Worm (Caenorhabditis elegans) whole organism, young adult: ENCODE measurements around the gene mif-4.
"Not testable (repeated sequence)": the region's sequence is repeated elsewhere in the genome, so short reads cannot be mapped to it uniquely, and the experiment has no call there.

ENCODE experiments used
- B0035.1 ChIP-seq: sonication (generic microtip); optimal IDR thresholded peaks from 2 replicates; lab custom pipeline; 2016; ENCODE audit warnings: missing genetic modification characterization, mild to moderate bottlenecking, missing compliant biosample characterization, missing genotype, missing genetic modification reagents
- B0261.1 ChIP-seq: sonication (generic microtip); optimal IDR thresholded peaks from 2 replicates; lab custom pipeline; 2016; ENCODE audit warnings: mild to moderate bottlenecking, missing genetic modification characterization, moderate library complexity, missing compliant biosample characterization
- F22D6.2 ChIP-seq: sonication (generic microtip); optimal IDR thresholded peaks from 2 replicates; lab custom pipeline; 2016; ENCODE audit warnings: mild to moderate bottlenecking, missing genetic modification characterization, missing compliant biosample characterization
- F23B12.7 ChIP-seq: sonication (generic microtip); optimal IDR thresholded peaks from 2 replicates; lab custom pipeline; 2017; ENCODE audit warnings: missing genetic modification characterization, mild to moderate bottlenecking, missing compliant biosample characterization, antibody characterized with exemption, moderate library complexity; ENCODE audit not compliant: insufficient read depth
- F33H1.4 ChIP-seq: fragments of 200-800 bp; sonication (Bioruptor generic); IDR thresholded peaks from 2 replicates; pipeline ENCODE4 v1.3.6; 2022; ENCODE audit warnings: missing genetic modification reagents, missing genetic modification characterization, missing compliant biosample characterization
- F49E8.2 ChIP-seq: sonication (generic microtip); optimal IDR thresholded peaks from 3 replicates; lab custom pipeline; 2017; ENCODE audit warnings: missing genetic modification characterization, mild to moderate bottlenecking, missing compliant biosample characterization, antibody characterized with exemption, moderate library complexity; ENCODE audit not compliant: insufficient read depth
- K12H6.12 ChIP-seq: fragments of 200-800 bp; sonication (Bioruptor generic); optimal IDR thresholded peaks from 2 replicates; lab custom pipeline; 2018; ENCODE audit warnings: mild to moderate bottlenecking, missing genetic modification characterization, missing compliant biosample characterization
- Y53G8AR.9 ChIP-seq: fragments of 200-800 bp; sonication (Bioruptor generic); conservative IDR thresholded peaks from 2 replicates; pipeline ENCODE4 v1.3.6; 2022; ENCODE audit warnings: missing genetic modification reagents, missing genetic modification characterization, missing compliant biosample characterization
- attf-6 ChIP-seq: fragments of 200-800 bp; sonication (Bioruptor generic); IDR thresholded peaks from 2 replicates; pipeline ENCODE4 v1.3.6; 2022; ENCODE audit warnings: missing genetic modification reagents, missing genetic modification characterization, missing compliant biosample characterization
- bed-2 ChIP-seq: fragments of 200-800 bp; sonication (Bioruptor generic); IDR thresholded peaks from 2 replicates; pipeline ENCODE4 v1.3.6; 2022; ENCODE audit warnings: missing genetic modification reagents, missing genetic modification characterization, missing compliant biosample characterization
- cebp-2 ChIP-seq: fragments of 200-800 bp; sonication (Bioruptor generic); IDR thresholded peaks from 2 replicates; pipeline ENCODE4 v1.3.6; 2022; ENCODE audit warnings: missing genetic modification characterization, missing compliant biosample characterization
- ceh-27 ChIP-seq: fragments of 200-800 bp; sonication (Bioruptor generic); optimal IDR thresholded peaks from 2 replicates; lab custom pipeline; 2018; ENCODE audit warnings: mild to moderate bottlenecking, missing genetic modification characterization, moderate library complexity, missing compliant biosample characterization
- die-1 ChIP-seq: sonication (generic microtip); optimal IDR thresholded peaks from 2 replicates; lab custom pipeline; 2016; ENCODE audit warnings: missing genotype, mild to moderate bottlenecking, missing genetic modification characterization, missing compliant biosample characterization
- dox-1 ChIP-seq: fragments of 200-800 bp; sonication (Bioruptor generic); IDR thresholded peaks from 2 replicates; pipeline ENCODE4 v1.3.6; 2022; ENCODE audit warnings: missing genetic modification reagents, missing genetic modification characterization, missing compliant biosample characterization
- egl-44 ChIP-seq: fragments of 200-800 bp; sonication (Bioruptor generic); IDR thresholded peaks from 2 replicates; pipeline ENCODE4 v1.3.6; 2022; ENCODE audit warnings: missing genetic modification reagents, missing genetic modification characterization, missing compliant biosample characterization
- fkh-3 ChIP-seq: sonication (generic microtip); optimal IDR thresholded peaks from 2 replicates; lab custom pipeline; 2016; ENCODE audit warnings: mild to moderate bottlenecking, missing genetic modification characterization, missing compliant biosample characterization
- hsf-1 ChIP-seq: fragments of 200-800 bp; sonication (Bioruptor generic); IDR thresholded peaks from 2 replicates; pipeline ENCODE4 v1.3.6; 2022; ENCODE audit warnings: missing genetic modification reagents, missing genetic modification characterization, missing compliant biosample characterization
- lag-1 ChIP-seq: fragments of 200-800 bp; sonication (Bioruptor generic); IDR thresholded peaks from 2 replicates; pipeline ENCODE4 v1.3.6; 2022; ENCODE audit warnings: missing genetic modification reagents, missing genetic modification characterization, missing compliant biosample characterization
- let-526 ChIP-seq: fragments of 200-800 bp; sonication (Bioruptor generic); IDR thresholded peaks from 2 replicates; pipeline ENCODE4 v1.3.6; 2022; ENCODE audit warnings: missing genetic modification reagents, missing genetic modification characterization, missing compliant biosample characterization
- lsl-1 ChIP-seq: fragments of 200-800 bp; sonication (Bioruptor generic); optimal IDR thresholded peaks from 2 replicates; lab custom pipeline; 2018; ENCODE audit warnings: mild to moderate bottlenecking, missing genetic modification characterization, moderate library complexity, missing compliant biosample characterization
- madf-6 ChIP-seq: fragments of 200-800 bp; sonication (Bioruptor generic); IDR thresholded peaks from 2 replicates; pipeline ENCODE4 v1.3.6; 2022; ENCODE audit warnings: missing genetic modification reagents, missing genetic modification characterization, missing compliant biosample characterization
- madf-8 ChIP-seq: fragments of 200-800 bp; sonication (Bioruptor generic); conservative IDR thresholded peaks from 2 replicates; pipeline ENCODE4 v1.3.6; 2022; ENCODE audit warnings: missing genetic modification reagents, missing genetic modification characterization, missing compliant biosample characterization
- mxl-1 ChIP-seq: sonication (generic microtip); optimal IDR thresholded peaks from 2 replicates; lab custom pipeline; 2016; ENCODE audit warnings: missing genetic modification characterization, missing compliant biosample characterization
- rec-8 ChIP-seq, 2 experiments: sonication (generic microtip); optimal IDR thresholded peaks; 2 replicates each; lab custom pipeline; 2016; ENCODE audit warnings: mild to moderate bottlenecking in 2 of 2, missing genetic modification characterization in 2 of 2, missing genetic modification reagents in 2 of 2, missing genotype in 2 of 2, missing biosample characterization in 1 of 2, missing compliant biosample characterization in 1 of 2, moderate library complexity in 1 of 2
- snpc-4 ChIP-seq, 5 experiments: fragments of 150-350 bp in 1 of 5; sonication (generic microtip) in 4 of 5; optimal IDR thresholded peaks; 2 replicates each; lab custom pipeline; 2014 to 2018; ENCODE audit warnings: missing genetic modification characterization in 5 of 5, missing biosample characterization in 3 of 5, antibody characterized with exemption in 2 of 5, mild to moderate bottlenecking in 2 of 5, missing compliant biosample characterization in 2 of 5, missing genotype in 2 of 5, moderate library complexity in 2 of 5, missing genetic modification reagents in 1 of 5
- tlf-1 ChIP-seq: fragments of 200-800 bp; sonication (Bioruptor generic); optimal IDR thresholded peaks from 2 replicates; lab custom pipeline; 2018; ENCODE audit warnings: mild to moderate bottlenecking, missing genetic modification characterization, missing compliant biosample characterization
- unc-130 ChIP-seq: sonication (generic microtip); optimal IDR thresholded peaks from 2 replicates; lab custom pipeline; 2016; ENCODE audit warnings: missing genetic modification reagents, missing genetic modification characterization, missing compliant biosample characterization
- xnd-1 ChIP-seq: sonication (generic microtip); optimal IDR thresholded peaks from 2 replicates; lab custom pipeline; 2016; ENCODE audit warnings: missing genotype, missing genetic modification reagents, missing genetic modification characterization, missing compliant biosample characterization
- zim-3 ChIP-seq: sonication (generic microtip); optimal IDR thresholded peaks from 2 replicates; lab custom pipeline; 2017; ENCODE audit warnings: mild to moderate bottlenecking, missing genetic modification characterization, moderate library complexity, missing compliant biosample characterization
- ztf-3 ChIP-seq: fragments of 200-800 bp; sonication (Bioruptor generic); optimal IDR thresholded peaks from 2 replicates; lab custom pipeline; 2018; ENCODE audit warnings: mild to moderate bottlenecking, missing genetic modification characterization, missing compliant biosample characterization
- ztf-6 ChIP-seq: fragments of 200-800 bp; sonication (Bioruptor generic); IDR thresholded peaks from 2 replicates; pipeline ENCODE4 v1.3.6; 2022; ENCODE audit warnings: missing genetic modification reagents, missing genetic modification characterization, missing compliant biosample characterization

mif-4 gene

ce11 chrIV:6363604-6364003 is 27.8 kb upstream of the mif-4 start:
- TF ChIP-seq egl-44 (no peak), mxl-1 (tag; lab: Kevin White, UChicago) (no peak), unc-130 (GFP tag; lab: Kevin White, UChicago) (no peak), tlf-1 (GFP tag; lab: Kevin White, UChicago) (no peak), F22D6.2 (tag; lab: Kevin White, UChicago) (no peak), rec-8 (tag; optimal IDR thresholded peaks at IDR 0.05; lab: Kevin White, UChicago) (no peak), hsf-1 (no peak), B0035.1 (tag; lab: Kevin White, UChicago) (no peak), ztf-6 (GFP tag; lab: Robert Waterston, UW) (no peak), F49E8.2 (no peak)

- TF ChIP-seq die-1 (tag; lab: Kevin White, UChicago) (no peak), lag-1 (GFP tag; lab: Robert Waterston, UW) (no peak), fkh-3 (tag; lab: Kevin White, UChicago) (no peak), Y53G8AR.9 (GFP tag; lab: Robert Waterston, UW) (no peak), dox-1 (GFP tag; lab: Robert Waterston, UW) (no peak), cebp-2 (GFP tag; lab: Robert Waterston, UW) (no peak), attf-6 (GFP tag; lab: Robert Waterston, UW) (no peak), K12H6.12 (tag; lab: Kevin White, UChicago) (no peak), ceh-27 (no peak), let-526 (GFP tag; lab: Robert Waterston, UW) (no peak), ztf-3 (GFP tag; lab: Kevin White, UChicago) (no peak), zim-3 (tag; lab: Kevin White, UChicago) (no peak), lsl-1 (GFP tag; lab: Kevin White, UChicago) (no peak), F23B12.7 (tag; lab: Kevin White, UChicago) (no peak)
These were observed 25.9 kb upstream of the mif-4 start, which contains the start of gene Y73B6BL.47 for ce11 chrIV:6361668-6362067. Y73B6BL.47 (plus strand) TSS chrIV:6361968.

ce11 chrIV:6347822-6348221 is 12.0 kb upstream of the mif-4 start:
- TF ChIP-seq snpc-4 (GFP tag; optimal IDR thresholded peaks at IDR 0.05; lab: Kevin White, UChicago) = not testable (repeated sequence)
- peak in 1 of 4 experiments; percentile 61 for TF ChIP-seq snpc-4 (tag; optimal IDR thresholded peaks at IDR 0.05; lab: Kevin White, UChicago)
- TF ChIP-seq madf-6 (GFP tag; lab: Robert Waterston, UW) = peak; percentile 67
- TF ChIP-seq madf-8 (GFP tag; lab: Robert Waterston, UW) = 0 out of 2 replicates have a peak, but pooled peaks have one; percentile 28
- peak; percentile 62 for TF ChIP-seq xnd-1 (tag; lab: Kevin White, UChicago)
- TF ChIP-seq F33H1.4 (GFP tag; lab: Robert Waterston, UW) = peak; percentile 80
- TF ChIP-seq lsl-1 (GFP tag; lab: Kevin White, UChicago) = peak; percentile 69

ce11 chrIV:6347213-6347612 is 11.4 kb upstream of the mif-4 start, which contains the start of gene Y73B6BL.289:
Y73B6BL.289 (plus strand) TSS chrIV:6347513.
- TF ChIP-seq ztf-3 (GFP tag; lab: Kevin White, UChicago); B0261.1 (tag; lab: Kevin White, UChicago); bed-2 (GFP tag; lab: Robert Waterston, UW): not testable (repeated sequence)
